Worm (Caenorhabditis elegans) whole organism, L4 larva: ENCODE results near the gene snt-2.

Experiments used
- F26F4.8 ChIP-seq: fragments of 200-800 bp; sonication (Bioruptor generic); conservative IDR thresholded peaks from 2 replicates; pipeline ENCODE4 v1.3.6; 2022; ENCODE audit warnings: missing genetic modification characterization, missing compliant biosample characterization
- F44E2.7 ChIP-seq: fragments of 200-800 bp; sonication (Bioruptor generic); IDR thresholded peaks from 2 replicates; pipeline ENCODE4 v2.1.2; 2022; ENCODE audit warnings: missing genetic modification characterization, missing compliant biosample characterization
- F49E8.2 ChIP-seq: sonication (generic microtip); optimal IDR thresholded peaks from 2 replicates; lab custom pipeline; 2016; ENCODE audit warnings: missing compliant biosample characterization, mild to moderate bottlenecking, missing genetic modification characterization, borderline replicate concordance
- T26A8.4 ChIP-seq: fragments of 200-800 bp; sonication (Bioruptor generic); IDR thresholded peaks from 2 replicates; pipeline ENCODE4 v1.3.6; 2022; ENCODE audit warnings: missing genetic modification characterization, missing compliant biosample characterization
- Y105C5A.15 ChIP-seq: fragments of 200-800 bp; sonication (Bioruptor generic); IDR thresholded peaks from 2 replicates; pipeline ENCODE4 v1.3.6; 2022; ENCODE audit warnings: missing genetic modification characterization, missing compliant biosample characterization
- Y48G9A.11 ChIP-seq: fragments of 200-800 bp; sonication (Bioruptor generic); IDR thresholded peaks from 2 replicates; pipeline ENCODE4 v1.3.6; 2022; ENCODE audit warnings: missing genetic modification reagents, missing genetic modification characterization, missing compliant biosample characterization
- aha-1 ChIP-seq: fragments of 150-350 bp; peaks from one replicate; lab custom pipeline; 2014; ENCODE audit warnings: missing biosample characterization, missing genetic modification characterization
- aly-2 ChIP-seq: sonication (generic microtip); optimal IDR thresholded peaks from 2 replicates; lab custom pipeline; 2018; ENCODE audit warnings: missing biosample characterization, missing genetic modification characterization
- attf-4 ChIP-seq: sonication (generic microtip); optimal IDR thresholded peaks from 3 replicates; lab custom pipeline; 2017; ENCODE audit warnings: missing biosample characterization, missing genetic modification characterization
- ceh-20 ChIP-seq: fragments of 200-800 bp; sonication (Bioruptor generic); IDR thresholded peaks from 2 replicates; pipeline ENCODE4 v1.3.6; 2022; ENCODE audit warnings: missing genetic modification reagents, missing genetic modification characterization, missing compliant biosample characterization
- ceh-44 ChIP-seq: fragments of 200-800 bp; sonication (Bioruptor generic); IDR thresholded peaks from 2 replicates; pipeline ENCODE4 v1.3.6; 2022; ENCODE audit warnings: missing genetic modification reagents, missing genetic modification characterization, missing compliant biosample characterization
- cey-2 ChIP-seq: sonication (generic microtip); optimal IDR thresholded peaks from 3 replicates; lab custom pipeline; 2017; ENCODE audit warnings: missing genetic modification characterization, mild to moderate bottlenecking, missing compliant biosample characterization, antibody characterized with exemption, borderline replicate concordance; ENCODE audit not compliant: insufficient read depth
- daf-8 ChIP-seq: fragments of 200-800 bp; sonication (Bioruptor generic); IDR thresholded peaks from 2 replicates; pipeline ENCODE4 v1.3.6; 2022; ENCODE audit warnings: missing genetic modification characterization, missing compliant biosample characterization
- dmd-9 ChIP-seq: fragments of 200-800 bp; sonication (Bioruptor generic); IDR thresholded peaks from 2 replicates; pipeline ENCODE4 v1.3.6; 2022; ENCODE audit warnings: missing genetic modification reagents, missing genetic modification characterization, missing compliant biosample characterization
- egl-43 ChIP-seq: fragments of 200-800 bp; sonication (Bioruptor generic); IDR thresholded peaks from 2 replicates; pipeline ENCODE4 v1.3.6; 2022; ENCODE audit warnings: missing genetic modification reagents, missing genetic modification characterization, missing compliant biosample characterization
- fkh-10 ChIP-seq: fragments of 150-350 bp; optimal IDR thresholded peaks from 2 replicates; lab custom pipeline; 2014; ENCODE audit warnings: missing biosample characterization, missing genetic modification reagents, missing genetic modification characterization
- hlh-11 ChIP-seq: fragments of 200-800 bp; sonication (Bioruptor generic); optimal IDR thresholded peaks from 2 replicates; lab custom pipeline; 2018; ENCODE audit warnings: mild to moderate bottlenecking, missing genetic modification characterization, missing compliant biosample characterization
- hlh-30 ChIP-seq: sonication (generic microtip); optimal IDR thresholded peaks from 2 replicates; lab custom pipeline; 2017; ENCODE audit warnings: antibody characterized with exemption, mild to moderate bottlenecking, missing genetic modification characterization, missing compliant biosample characterization; ENCODE audit not compliant: insufficient read depth
- hmg-1.1 ChIP-seq: fragments of 200-800 bp; sonication (Bioruptor generic); IDR thresholded peaks from 2 replicates; pipeline ENCODE4 v1.3.6; 2022; ENCODE audit warnings: missing genetic modification reagents, missing genetic modification characterization, missing compliant biosample characterization
- mdl-1 ChIP-seq, 2 experiments: fragments of 150-350 bp in 1 of 2; sonication (generic microtip) in 1 of 2; optimal IDR thresholded peaks; 2 replicates each; lab custom pipeline; 2014 to 2017; ENCODE audit warnings: missing biosample characterization in 2 of 2, missing genetic modification characterization in 2 of 2
- mep-1 ChIP-seq: fragments of 150-350 bp; sonication (generic microtip); optimal IDR thresholded peaks from 3 replicates; lab custom pipeline; 2014; ENCODE audit warnings: missing biosample characterization, missing genetic modification characterization
- mxl-2 ChIP-seq: fragments of 200-800 bp; sonication (Bioruptor generic); conservative IDR thresholded peaks from 2 replicates; pipeline ENCODE4 v1.3.6; 2022; ENCODE audit warnings: missing genetic modification reagents, missing genetic modification characterization, missing compliant biosample characterization
- mxl-3 ChIP-seq: fragments of 200-800 bp; sonication (Bioruptor generic); optimal IDR thresholded peaks from 2 replicates; lab custom pipeline; 2018; ENCODE audit warnings: mild to moderate bottlenecking, missing genetic modification characterization, missing compliant biosample characterization
- nhr-111 ChIP-seq: fragments of 200-800 bp; sonication (Bioruptor generic); optimal IDR thresholded peaks from 2 replicates; lab custom pipeline; 2018; ENCODE audit warnings: mild to moderate bottlenecking, missing genetic modification characterization, missing compliant biosample characterization
- nhr-237 ChIP-seq: sonication (generic microtip); optimal IDR thresholded peaks from 2 replicates; lab custom pipeline; 2017; ENCODE audit warnings: missing biosample characterization, missing genetic modification characterization
- nhr-48 ChIP-seq: sonication (generic microtip); optimal IDR thresholded peaks from 2 replicates; lab custom pipeline; 2016; ENCODE audit warnings: mild to moderate bottlenecking, missing genetic modification characterization, missing compliant biosample characterization
- php-3 ChIP-seq: fragments of 200-800 bp; sonication (Bioruptor generic); IDR thresholded peaks from 2 replicates; pipeline ENCODE4 v1.3.6; 2022; ENCODE audit warnings: missing genetic modification reagents, missing genetic modification characterization, missing compliant biosample characterization
- sdz-12 ChIP-seq: fragments of 200-800 bp; sonication (Bioruptor generic); optimal IDR thresholded peaks from 2 replicates; lab custom pipeline; 2018; ENCODE audit warnings: mild to moderate bottlenecking, missing genetic modification characterization, missing compliant biosample characterization
- snpc-4 ChIP-seq: fragments of 150-350 bp; optimal IDR thresholded peaks from 2 replicates; lab custom pipeline; 2014; ENCODE audit warnings: missing biosample characterization, missing genetic modification characterization
- spr-1 ChIP-seq: sonication (generic microtip); optimal IDR thresholded peaks from 2 replicates; lab custom pipeline; 2016; ENCODE audit warnings: mild to moderate bottlenecking, missing genetic modification characterization, missing compliant biosample characterization
- tag-97 ChIP-seq: fragments of 200-800 bp; sonication (Bioruptor generic); IDR thresholded peaks from 2 replicates; pipeline ENCODE4 v1.3.6; 2022; ENCODE audit warnings: missing genetic modification characterization, missing compliant biosample characterization
- unc-39 ChIP-seq: sonication (generic microtip); optimal IDR thresholded peaks from 2 replicates; lab custom pipeline; 2017; ENCODE audit warnings: missing biosample characterization, missing genetic modification characterization
- unc-62 ChIP-seq, 3 experiments: fragments of 150-350 bp in 1 of 3; sonication (generic microtip); optimal IDR thresholded peaks in 2 of 3; peaks in 1 of 3; 1 replicate in 1 of 3; 2 replicates in 2 of 3; lab custom pipeline; 2014 to 2017; ENCODE audit warnings: missing biosample characterization in 3 of 3, missing genetic modification characterization in 3 of 3, missing genetic modification reagents in 3 of 3, missing genotype in 1 of 3
- vab-7 ChIP-seq: fragments of 200-800 bp; sonication (Bioruptor generic); IDR thresholded peaks from 2 replicates; pipeline ENCODE4 v1.3.6; 2022; ENCODE audit warnings: missing genetic modification reagents, missing genetic modification characterization, missing compliant biosample characterization
- zfp-2 ChIP-seq: sonication (generic microtip); optimal IDR thresholded peaks from 2 replicates; lab custom pipeline; 2016; ENCODE audit warnings: mild to moderate bottlenecking, missing genetic modification characterization, missing compliant biosample characterization
- zfp-3 ChIP-seq: fragments of 200-800 bp; sonication (Bioruptor generic); conservative IDR thresholded peaks from 2 replicates; pipeline ENCODE4 v1.3.6; 2022; ENCODE audit warnings: missing genetic modification reagents, missing genetic modification characterization, missing compliant biosample characterization
- ztf-11 ChIP-seq: fragments of 150-350 bp; optimal IDR thresholded peaks from 2 replicates; lab custom pipeline; 2014; ENCODE audit warnings: missing biosample characterization, missing genetic modification characterization

The snt-2 gene

DNA sequence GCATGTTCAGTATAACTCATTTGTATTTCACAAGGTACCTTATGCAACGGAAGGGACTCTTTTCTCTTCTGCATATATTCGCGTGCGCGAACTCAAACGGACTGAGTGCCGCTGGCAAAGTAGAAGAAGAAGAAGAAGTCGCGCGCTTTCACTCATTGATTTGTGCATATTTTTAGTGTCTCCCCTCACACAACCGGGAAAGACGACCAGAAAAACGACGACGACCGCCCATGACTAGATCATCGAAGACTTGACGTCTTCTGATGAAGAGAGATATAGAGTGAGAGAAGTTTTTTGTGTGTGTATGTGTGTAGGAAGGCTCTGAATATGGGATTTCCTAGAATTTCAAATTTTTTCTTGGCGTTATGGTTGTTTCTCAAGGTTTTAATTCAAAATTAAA, 29.1 kb downstream of the snt-2 start (continued):
- TF ChIP-seq hlh-30 (tag; lab: Kevin White, UChicago), result peak; percentile 13
- no peak for TF ChIP-seq T26A8.4 (GFP tag; lab: Robert Waterston, UW)
- no peak for TF ChIP-seq attf-4
- peak; percentile 86 for TF ChIP-seq fkh-10

DNA sequence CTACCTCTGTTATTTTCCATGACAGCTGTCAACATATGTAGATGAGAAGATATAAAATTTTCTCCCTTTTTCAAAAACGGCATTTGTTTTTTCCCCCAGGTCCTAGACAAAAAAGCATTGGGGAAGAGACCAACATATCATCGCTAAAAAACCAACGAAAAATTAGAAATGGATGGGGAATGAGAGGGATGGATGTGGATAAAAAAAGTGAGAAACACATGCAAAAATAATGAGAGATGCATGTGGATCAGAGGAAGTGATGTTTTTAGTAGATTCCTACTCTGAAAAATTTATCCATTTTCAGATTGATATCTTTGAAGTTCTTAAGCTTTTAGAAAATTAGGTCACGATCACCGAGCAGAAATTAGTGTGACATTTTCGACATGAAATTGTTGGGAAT, 31.0 kb downstream of the snt-2 start:
- TF ChIP-seq sdz-12 (GFP tag; lab: Kevin White, UChicago) (no peak), nhr-237 (tag; lab: Kevin White, UChicago) (no peak), F26F4.8 (GFP tag; lab: Robert Waterston, UW) (no peak), spr-1 (tag; lab: Kevin White, UChicago) (no peak), Y105C5A.15 (GFP tag; lab: Robert Waterston, UW) (no peak), F44E2.7 (GFP tag; lab: Robert Waterston, UW) (no peak), ztf-11 (tag; lab: Kevin White, UChicago) (no peak), aly-2 (tag; lab: Kevin White, UChicago) (no peak), unc-39 (tag; lab: Kevin White, UChicago) (no peak), ceh-20 (no peak), cey-2 (tag; lab: Kevin White, UChicago) (no peak), zfp-3 (GFP tag; lab: Robert Waterston, UW) (no peak), Y48G9A.11 (no peak), T26A8.4 (GFP tag; lab: Robert Waterston, UW) (no peak), mxl-2 (GFP tag; lab: Robert Waterston, UW) (no peak), php-3 (GFP tag; lab: Robert Waterston, UW) (no peak)

DNA sequence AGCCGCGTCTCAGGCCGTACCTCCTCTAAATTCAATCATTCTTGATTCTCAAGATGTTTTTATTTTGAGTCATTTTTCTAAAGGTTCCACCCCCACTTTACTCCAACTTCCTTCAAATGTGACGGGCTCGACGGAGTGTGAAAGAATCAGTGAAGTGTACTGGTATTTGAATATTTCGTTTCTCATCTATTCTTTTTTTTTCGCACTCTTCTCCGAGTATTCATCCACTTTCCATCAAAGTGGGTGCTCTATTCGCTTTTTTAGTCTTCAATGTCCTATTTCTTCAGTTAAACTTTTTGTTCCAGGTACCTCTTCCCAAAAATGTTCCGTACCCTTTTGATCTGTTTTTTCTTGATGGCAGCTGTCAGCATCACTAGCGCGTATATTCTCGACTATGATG, 32.1 kb downstream of the snt-2 start, which contains the start of gene nlp-52:
Gene nlp-52, plus strand, starts transcription at position 301 of the 400 bp plus-strand sequence.
- no peak for TF ChIP-seq vab-7
- no peak for TF ChIP-seq dmd-9 (GFP tag; lab: Robert Waterston, UW)
- no peak for TF ChIP-seq daf-8 (GFP tag; lab: Robert Waterston, UW)
- no peak for TF ChIP-seq zfp-2 (tag; lab: Kevin White, UChicago)
- TF ChIP-seq nhr-48 (tag; lab: Kevin White, UChicago), result no peak
- no peak for TF ChIP-seq cey-2 (tag; lab: Kevin White, UChicago)
- no peak for TF ChIP-seq egl-43 (GFP tag; lab: Robert Waterston, UW)
- no peak for TF ChIP-seq ceh-44
- no peak for TF ChIP-seq hmg-1.1 (GFP tag; lab: Robert Waterston, UW)
- TF ChIP-seq tag-97 (GFP tag; lab: Robert Waterston, UW), result no peak
- TF ChIP-seq mep-1 (tag; lab: Kevin White, UChicago), result no peak
- TF ChIP-seq F26F4.8 (GFP tag; lab: Robert Waterston, UW), result no peak

DNA sequence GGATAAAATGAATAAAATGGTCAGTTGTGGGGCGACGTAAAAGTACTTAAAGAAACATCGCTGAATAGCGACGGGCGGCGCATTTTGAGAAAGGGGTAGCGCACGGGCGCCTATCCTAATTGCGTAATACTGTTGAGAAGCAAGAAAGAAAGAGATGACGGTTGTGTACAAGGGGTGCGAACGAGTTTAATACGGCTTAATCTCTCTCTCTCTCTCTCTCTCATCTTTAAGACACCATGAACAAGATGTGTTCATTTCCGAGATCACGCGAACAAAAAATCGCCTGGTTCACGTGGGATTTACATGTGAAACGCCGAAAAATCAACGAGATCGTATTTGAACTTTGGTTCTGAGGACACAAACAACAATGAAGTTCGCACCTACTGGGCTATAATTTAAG, 33.9 kb downstream of the snt-2 start:
- TF ChIP-seq hlh-30 (tag; lab: Kevin White, UChicago), result peak; percentile 46
- no peak for TF ChIP-seq aha-1 (tag; lab: Kevin White, UChicago)
- TF ChIP-seq hlh-11, result peak; percentile 58
- TF ChIP-seq nhr-48 (tag; lab: Kevin White, UChicago), result peak; percentile 75
- TF ChIP-seq mdl-1 (tag; optimal IDR thresholded peaks at IDR 0.05; lab: Kevin White, UChicago), result peak in 1 of 2 experiments; percentile 36
- TF ChIP-seq Y48G9A.11, result 0 out of 2 replicates have a peak, but pooled peaks have one; percentile 10
- peak; percentile 8 for TF ChIP-seq mxl-3
- TF ChIP-seq snpc-4 (tag; lab: Kevin White, UChicago), result no peak

DNA sequence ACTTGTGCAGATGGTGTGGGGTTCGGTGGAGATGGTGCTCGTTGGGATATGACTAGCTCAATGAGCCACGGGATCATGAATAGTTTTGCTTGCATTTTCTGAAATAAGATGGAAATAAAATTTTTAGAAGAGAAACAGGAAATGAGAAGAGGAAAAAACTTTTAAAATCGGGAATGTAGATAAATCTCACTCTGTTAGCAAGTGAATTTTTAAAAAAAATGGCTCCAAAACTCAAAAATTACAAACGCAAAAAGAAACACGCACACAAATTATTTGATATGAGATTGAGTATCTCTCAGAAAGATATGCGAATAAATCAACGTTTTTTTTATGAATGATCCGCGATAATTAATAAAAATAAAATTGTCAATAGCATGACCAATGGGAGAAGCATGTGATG, 35.6 kb downstream of the snt-2 start, which contains the start of gene T17H7.7:
Gene T17H7.7, minus strand, starts transcription at position 101 of the 400 bp plus-strand sequence.
- TF ChIP-seq nhr-111 (GFP tag; lab: Kevin White, UChicago) (no peak), F49E8.2 (tag; lab: Kevin White, UChicago) (no peak), unc-62 (GFP tag; optimal IDR thresholded peaks at IDR 0.05 in 1 of 2; lab: Kevin White, UChicago) (peak in 1 of 2 experiments; percentile 1), unc-62 (tag; optimal IDR thresholded peaks at IDR 0.05; lab: Kevin White, UChicago) (no peak)
